Fruit fly (Drosophila melanogaster) Kc167 (cell line): ENCODE data around the gene GatB.

Experiments
- Myc ChIP-seq: fragments of >200 bp; optimal IDR thresholded peaks from 2 replicates; lab custom pipeline; 2017; ENCODE audit warnings: missing external identifiers
- h ChIP-seq: fragments of >200 bp; optimal IDR thresholded peaks from 3 replicates; lab custom pipeline; 2018; ENCODE audit warnings: missing external identifiers
- insv ChIP-seq: fragments of >200 bp; optimal IDR thresholded peaks from 3 replicates; lab custom pipeline; 2018; ENCODE audit warnings: missing external identifiers
- psq ChIP-seq: fragments of >200 bp; optimal IDR thresholded peaks from 2 replicates; lab custom pipeline; 2017; ENCODE audit warnings: missing external identifiers

- TF ChIP-seq insv (lab: Kevin White, UChicago) (no peak), h (no peak), psq (lab: Kevin White, UChicago) (no peak), Myc (lab: Kevin White, UChicago) (no peak)
Observed at dm6 chr3R:24122369-24122768, 7.7 kb downstream of the GatB start.
